Worm (Caenorhabditis elegans): Measurements from ENCODE around the gene nmur-2.

DNA sequence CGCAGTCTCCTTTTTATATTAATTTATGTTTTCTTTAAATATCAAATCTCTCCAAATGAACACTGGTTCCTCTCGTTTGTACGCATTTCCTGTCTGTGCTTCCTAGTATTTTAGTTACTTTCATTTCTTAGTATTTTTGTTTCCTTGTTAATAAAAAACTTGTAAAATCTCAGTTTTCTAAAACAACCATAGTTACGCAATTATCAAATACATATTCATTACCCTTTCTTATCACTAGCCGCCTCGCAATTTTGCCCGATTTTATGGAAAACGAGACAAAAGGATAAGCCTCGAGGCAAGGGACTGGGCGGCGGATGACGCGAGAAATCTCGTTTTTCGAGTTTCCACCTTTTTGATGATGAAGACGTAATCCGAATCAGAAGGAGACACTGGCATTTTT is 13.5 kb downstream of the nmur-2 start, which contains the start of gene C50D2.1:
- no peak for TF ChIP-seq cog-1 (tag; optimal IDR thresholded peaks at IDR 0.05)
- no peak for TF ChIP-seq tab-1 (GFP tag; IDR thresholded peaks at IDR 0.05)
